Fruit fly (Drosophila melanogaster) whole organism, embryonic: Measurements from ENCODE around the gene hbt.

ENCODE experiments used
- Aef1 ChIP-seq: fragments of 200-800 bp; sonication (Bioruptor generic); IDR thresholded peaks from 3 replicates; pipeline ENCODE4 v1.3.6; 2022; ENCODE audit warnings: missing biosample characterization, missing genetic modification characterization
- Atf-2 ChIP-seq: fragments of 200-800 bp; sonication (Bioruptor generic); optimal IDR thresholded peaks from 2 replicates; lab custom pipeline; 2016; ENCODE audit warnings: missing biosample characterization, missing genetic modification characterization
- Atf6 ChIP-seq: fragments of 200-800 bp; sonication (Bioruptor generic); IDR thresholded peaks from 2 replicates; pipeline ENCODE4 v1.3.6; 2022; ENCODE audit warnings: missing biosample characterization, missing genetic modification characterization
- Bdp1 ChIP-seq: fragments of 200-800 bp; sonication (Bioruptor generic); optimal IDR thresholded peaks from 3 replicates; lab custom pipeline; 2016; ENCODE audit warnings: missing biosample characterization, missing genetic modification characterization
- CG10274 ChIP-seq: fragments of 200-800 bp; sonication (Bioruptor generic); optimal IDR thresholded peaks from 3 replicates; lab custom pipeline; 2017; ENCODE audit warnings: missing biosample characterization, mild to moderate bottlenecking, missing genetic modification characterization
- CG10321 ChIP-seq: fragments of 200-800 bp; sonication (Bioruptor generic); IDR thresholded peaks from 2 replicates; pipeline ENCODE4 v1.3.6; 2022; ENCODE audit warnings: missing biosample characterization, missing genetic modification characterization
- CG11093 ChIP-seq: fragments of 200-800 bp; sonication (Bioruptor generic); IDR thresholded peaks from 3 replicates; pipeline ENCODE4 v1.3.6; 2022; ENCODE audit warnings: missing biosample characterization, missing genetic modification characterization
- CG13894 ChIP-seq: fragments of 200-800 bp; sonication (Bioruptor generic); optimal IDR thresholded peaks from 3 replicates; lab custom pipeline; 2018; ENCODE audit warnings: missing biosample characterization, mild to moderate bottlenecking, missing genetic modification characterization, moderate library complexity
- CG14014 ChIP-seq: fragments of 200-800 bp; sonication (Bioruptor generic); IDR thresholded peaks from 2 replicates; pipeline ENCODE4 v1.3.6; 2022; ENCODE audit warnings: missing biosample characterization, missing genetic modification characterization
- CG31365 ChIP-seq: fragments of 200-800 bp; sonication (Bioruptor generic); optimal IDR thresholded peaks from 2 replicates; lab custom pipeline; 2018; ENCODE audit warnings: missing biosample characterization, mild to moderate bottlenecking, missing genetic modification characterization
- CG31441 ChIP-seq: fragments of 200-800 bp; sonication (Bioruptor generic); IDR thresholded peaks from 2 replicates; pipeline ENCODE4 v1.3.6; 2022; ENCODE audit warnings: missing biosample characterization, missing genetic modification characterization
- CG4707 ChIP-seq: fragments of 200-800 bp; sonication (Bioruptor generic); optimal IDR thresholded peaks from 2 replicates; lab custom pipeline; 2018; ENCODE audit warnings: missing biosample characterization, mild to moderate bottlenecking, missing genetic modification characterization, moderate library complexity
- CG6175 ChIP-seq: fragments of 200-800 bp; sonication (Bioruptor generic); IDR thresholded peaks from 3 replicates; pipeline ENCODE4 v1.3.6; 2022; ENCODE audit warnings: missing biosample characterization, missing genetic modification characterization
- CG7745 ChIP-seq: fragments of 200-800 bp; sonication (Bioruptor generic); optimal IDR thresholded peaks from 2 replicates; lab custom pipeline; 2018; ENCODE audit warnings: missing biosample characterization, mild to moderate bottlenecking, missing genetic modification characterization, moderate library complexity
- CG8924 ChIP-seq: fragments of 200-800 bp; optimal IDR thresholded peaks from 3 replicates; lab custom pipeline; 2019; ENCODE audit warnings: missing biosample characterization, mild to moderate bottlenecking, missing genetic modification characterization, moderate library complexity
- CG9797 ChIP-seq: fragments of 200-800 bp; sonication (Bioruptor generic); optimal IDR thresholded peaks from 3 replicates; lab custom pipeline; 2018; ENCODE audit warnings: missing biosample characterization, mild to moderate bottlenecking, missing genetic modification characterization
- CTCF ChIP-seq: fragments of 200-800 bp; sonication (Bioruptor generic); optimal IDR thresholded peaks from 2 replicates; lab custom pipeline; 2017; ENCODE audit warnings: missing biosample characterization, mild to moderate bottlenecking, missing genetic modification characterization, moderate library complexity
- Dip3 ChIP-seq: fragments of 200-800 bp; sonication (Bioruptor generic); optimal IDR thresholded peaks from 3 replicates; lab custom pipeline; 2016; ENCODE audit warnings: missing biosample characterization, missing genetic modification characterization
- Eip74EF ChIP-seq, 2 experiments: fragments of 200-800 bp in 1 of 2; fragments of >200 bp in 1 of 2; sonication (Bioruptor generic) in 1 of 2; optimal IDR thresholded peaks; 2 replicates each; lab custom pipeline; 2017 to 2019; ENCODE audit warnings: missing biosample characterization in 2 of 2, missing genetic modification characterization in 2 of 2, mild to moderate bottlenecking in 1 of 2, moderate library complexity in 1 of 2
- GATAe ChIP-seq: fragments of 200-800 bp; sonication (Bioruptor generic); conservative IDR thresholded peaks from 2 replicates; pipeline ENCODE4 v1.3.6; 2022; ENCODE audit warnings: missing biosample characterization, missing genetic modification characterization
- H2.0 ChIP-seq: fragments of 200-800 bp; sonication (Bioruptor generic); IDR thresholded peaks from 2 replicates; pipeline ENCODE4 v1.3.6; 2022; ENCODE audit warnings: missing biosample characterization, missing genetic modification characterization
- HLH54F ChIP-seq: fragments of 200-800 bp; sonication (Bioruptor generic); optimal IDR thresholded peaks from 3 replicates; lab custom pipeline; 2016; ENCODE audit warnings: missing biosample characterization, missing genetic modification characterization
- Hsf ChIP-seq: fragments of 200-800 bp; sonication (Bioruptor generic); optimal IDR thresholded peaks from 3 replicates; lab custom pipeline; 2016; ENCODE audit warnings: missing biosample characterization, missing genetic modification characterization
- Mad ChIP-seq: fragments of 200-800 bp; sonication (Bioruptor generic); optimal IDR thresholded peaks from 2 replicates; lab custom pipeline; 2016; ENCODE audit warnings: missing biosample characterization, missing genetic modification characterization
- Nf-YA ChIP-seq: fragments of 200-800 bp; sonication (Bioruptor generic); IDR thresholded peaks from 2 replicates; pipeline ENCODE4 v1.3.6; 2022; ENCODE audit warnings: missing biosample characterization, missing genetic modification characterization
- NfI ChIP-seq: fragments of 200-800 bp; sonication (Bioruptor generic); optimal IDR thresholded peaks from 3 replicates; lab custom pipeline; 2018; ENCODE audit warnings: missing biosample characterization, mild to moderate bottlenecking, missing genetic modification characterization, moderate library complexity
- Side ChIP-seq: fragments of 200-800 bp; sonication (Bioruptor generic); optimal IDR thresholded peaks from 2 replicates; lab custom pipeline; 2016; ENCODE audit warnings: missing biosample characterization, missing genetic modification characterization
- Spps ChIP-seq: fragments of 200-800 bp; sonication (Bioruptor generic); optimal IDR thresholded peaks from 2 replicates; lab custom pipeline; 2018; ENCODE audit warnings: missing biosample characterization, mild to moderate bottlenecking, missing genetic modification characterization
- Vsx1 ChIP-seq: fragments of 200-800 bp; sonication (Bioruptor generic); optimal IDR thresholded peaks from 2 replicates; lab custom pipeline; 2017; ENCODE audit warnings: missing biosample characterization, mild to moderate bottlenecking, missing genetic modification characterization, missing genetic modification reagents
- ara ChIP-seq: fragments of 200-800 bp; sonication (Bioruptor generic); IDR thresholded peaks from 2 replicates; pipeline ENCODE4 v1.3.6; 2022; ENCODE audit warnings: missing biosample characterization, missing genetic modification characterization
- ato ChIP-seq: fragments of 200-800 bp; sonication (Bioruptor generic); IDR thresholded peaks from 2 replicates; pipeline ENCODE4 v1.3.6; 2022; ENCODE audit warnings: missing biosample characterization, missing genetic modification characterization; ENCODE audit not compliant: partially characterized antibody
- bigmax ChIP-seq: fragments of 200-800 bp; sonication (Bioruptor generic); optimal IDR thresholded peaks from 2 replicates; lab custom pipeline; 2018; ENCODE audit warnings: missing biosample characterization, mild to moderate bottlenecking, missing genetic modification characterization
- bsh ChIP-seq, 2 experiments: fragments of 200-800 bp; sonication (Bioruptor generic); optimal IDR thresholded peaks; 2 replicates each; lab custom pipeline; 2017 to 2018; ENCODE audit warnings: mild to moderate bottlenecking in 2 of 2, missing biosample characterization in 2 of 2, missing genetic modification characterization in 2 of 2, moderate library complexity in 1 of 2
- ci ChIP-seq: fragments of 200-800 bp; sonication (Bioruptor generic); IDR thresholded peaks from 3 replicates; pipeline ENCODE4 v1.3.6; 2022; ENCODE audit warnings: missing biosample characterization, missing genetic modification characterization
- crol ChIP-seq: fragments of 200-800 bp; sonication (Bioruptor generic); IDR thresholded peaks from 2 replicates; pipeline ENCODE4 v1.3.6; 2022; ENCODE audit warnings: missing biosample characterization, missing genetic modification characterization
- dmrt99B ChIP-seq: fragments of 200-800 bp; sonication (Bioruptor generic); optimal IDR thresholded peaks from 2 replicates; lab custom pipeline; 2018; ENCODE audit warnings: missing biosample characterization, mild to moderate bottlenecking, missing genetic modification characterization, moderate library complexity
- hkb ChIP-seq, 2 experiments: fragments of 200-800 bp in 1 of 2; fragments of >200 bp in 1 of 2; sonication (Bioruptor generic) in 1 of 2; IDR thresholded peaks in 1 of 2; optimal IDR thresholded peaks in 1 of 2; 2 replicates each; pipeline versions ENCODE4 v1.3.6 to Lab custom; 2017 to 2022; ENCODE audit warnings: missing biosample characterization in 1 of 2, missing genetic modification characterization in 1 of 2
- ken ChIP-seq: fragments of 200-800 bp; sonication (Bioruptor generic); IDR thresholded peaks from 3 replicates; pipeline ENCODE4 v1.3.6; 2022; ENCODE audit warnings: missing biosample characterization, missing genetic modification characterization
- lilli ChIP-seq: fragments of 200-800 bp; sonication (Bioruptor generic); optimal IDR thresholded peaks from 3 replicates; lab custom pipeline; 2016; ENCODE audit warnings: missing biosample characterization, missing genetic modification characterization
- lov ChIP-seq, 2 experiments: fragments of 200-800 bp in 1 of 2; fragments of >200 bp in 1 of 2; sonication (Bioruptor generic) in 1 of 2; IDR thresholded peaks in 1 of 2; optimal IDR thresholded peaks in 1 of 2; 2 replicates in 1 of 2; 3 replicates in 1 of 2; pipeline versions ENCODE4 v1.3.6 to Lab custom; 2017 to 2022; ENCODE audit warnings: missing biosample characterization in 1 of 2, missing genetic modification characterization in 1 of 2
- p53 ChIP-seq: fragments of 200-800 bp; sonication (Bioruptor generic); optimal IDR thresholded peaks from 2 replicates; lab custom pipeline; 2016; ENCODE audit warnings: missing biosample characterization, missing genetic modification characterization
- pzg ChIP-seq: fragments of 200-800 bp; sonication (Bioruptor generic); optimal IDR thresholded peaks from 3 replicates; lab custom pipeline; 2018; ENCODE audit warnings: missing biosample characterization, mild to moderate bottlenecking, missing genetic modification characterization, moderate library complexity
- rib ChIP-seq: fragments of 200-800 bp; sonication (Bioruptor generic); IDR thresholded peaks from 2 replicates; pipeline ENCODE4 v1.3.6; 2022; ENCODE audit warnings: missing biosample characterization, missing genetic modification characterization
- sc ChIP-seq, 3 experiments: fragments of >200 bp in 2 of 3; fragments of 200-800 bp in 1 of 3; sonication (Bioruptor generic) in 1 of 3; optimal IDR thresholded peaks; 2 replicates in 2 of 3; 3 replicates in 1 of 3; lab custom pipeline; 2017; ENCODE audit warnings: mild to moderate bottlenecking in 1 of 3, missing biosample characterization in 1 of 3, missing genetic modification characterization in 1 of 3, missing genetic modification reagents in 1 of 3
- sim ChIP-seq: fragments of 200-800 bp; sonication (Bioruptor generic); IDR thresholded peaks from 2 replicates; pipeline ENCODE4 v1.3.6; 2022; ENCODE audit warnings: missing biosample characterization, missing genetic modification characterization
- trh ChIP-seq: fragments of 200-800 bp; sonication (Bioruptor generic); optimal IDR thresholded peaks from 2 replicates; lab custom pipeline; 2016; ENCODE audit warnings: missing biosample characterization, missing genetic modification characterization
- vfl ChIP-seq: fragments of 200-800 bp; sonication (Bioruptor generic); optimal IDR thresholded peaks from 2 replicates; lab custom pipeline; 2016; ENCODE audit warnings: missing biosample characterization, missing genetic modification characterization

hbt gene

dm6 chr2L:13290276-13291065 is 40.5 kb downstream of the hbt start (continued):
- TF ChIP-seq ara (peak; percentile 65; the same call in 1 of the 2 replicates), lilli (GFP tag; lab: Kevin White, UChicago) (peak; percentile 26), crol (peak; percentile 84), ato (GFP tag; lab: Robert Waterston, UW) (no peak; the same call in 1 of the 2 replicates), CG7745 (tag; lab: Kevin White, UChicago) (no peak), sc (optimal IDR thresholded peaks at IDR 0.05; lab: Kevin White, UChicago) (no peak), sc (GFP tag; optimal IDR thresholded peaks at IDR 0.05; lab: Kevin White, UChicago) (peak; percentile 54), lov (optimal IDR thresholded peaks at IDR 0.05; lab: Kevin White, UChicago) (no peak), lov (GFP tag; IDR thresholded peaks at IDR 0.05; lab: Robert Waterston, UW) (peak; percentile 66; the same call in 1 of the 3 replicates), CG31365 (tag; lab: Kevin White, UChicago) (peak; percentile 84), Bdp1 (peak; percentile 57), Spps (tag; lab: Kevin White, UChicago) (no peak), Hsf (GFP tag; lab: Kevin White, UChicago) (no peak), CG14014 (GFP tag; lab: Robert Waterston, UW) (peak; percentile 75; the same call in 1 of the 2 replicates), rib (peak; percentile 69; the same call in 1 of the 2 replicates), pzg (GFP tag; lab: Kevin White, UChicago) (no peak), CG13894 (tag; lab: Kevin White, UChicago) (peak; percentile 88), dmrt99B (tag; lab: Kevin White, UChicago) (peak; percentile 79), ci (GFP tag; lab: Robert Waterston, UW) (peak; percentile 88), CG10321 (peak; percentile 67; the same call in 1 of the 2 replicates), hkb (optimal IDR thresholded peaks at IDR 0.05; lab: Kevin White, UChicago) (no peak), hkb (GFP tag; IDR thresholded peaks at IDR 0.05; lab: Robert Waterston, UW) (peak; percentile 68), Nf-YA (GFP tag; lab: Robert Waterston, UW) (peak; percentile 59; the same call in 1 of the 2 replicates), Eip74EF (GFP tag; optimal IDR thresholded peaks at IDR 0.05; lab: Kevin White, UChicago) (peak in 1 of 2 experiments; percentile 80), GATAe (GFP tag; lab: Robert Waterston, UW) (peak; percentile 65), Aef1 (GFP tag; lab: Robert Waterston, UW) (no peak), Dip3 (GFP tag; lab: Kevin White, UChicago) (no peak), CG11093 (no peak), NfI (GFP tag; lab: Kevin White, UChicago) (peak; percentile 72), ken (GFP tag; lab: Robert Waterston, UW) (peak; percentile 65; the same call in 2 of the 3 replicates), vfl (GFP tag; lab: Kevin White, UChicago) (no peak), Atf6 (peak; percentile 85), CTCF (GFP tag; lab: Kevin White, UChicago) (peak; percentile 61), Atf-2 (GFP tag; lab: Kevin White, UChicago) (peak; percentile 12), bigmax (GFP tag; lab: Kevin White, UChicago) (peak; percentile 39), Side (GFP tag; lab: Kevin White, UChicago) (peak; percentile 32), CG4707 (GFP tag; lab: Kevin White, UChicago) (peak; percentile 73), sim (peak; percentile 75; the same call in 1 of the 2 replicates), HLH54F (GFP tag; lab: Kevin White, UChicago) (peak; percentile 27), CG10274 (GFP tag; lab: Kevin White, UChicago) (peak; percentile 64), CG31441 (GFP tag; lab: Robert Waterston, UW) (peak; percentile 56; the same call in 1 of the 2 replicates), p53 (GFP tag; lab: Kevin White, UChicago) (peak; percentile 52), Vsx1 (GFP tag; lab: Kevin White, UChicago) (peak; percentile 95), H2.0 (peak; percentile 47; the same call in 1 of the 2 replicates), bsh (GFP tag; optimal IDR thresholded peaks at IDR 0.05; lab: Kevin White, UChicago) (peak in 1 of 2 experiments; percentile 82), CG8924 (tag; lab: Kevin White, UChicago) (peak; percentile 74), Mad (GFP tag; lab: Kevin White, UChicago) (peak; percentile 42), CG6175 (GFP tag; lab: Robert Waterston, UW) (peak; percentile 96), trh (peak; percentile 14), CG9797 (GFP tag; lab: Kevin White, UChicago) (no peak)
